Worm (Caenorhabditis elegans) whole organism, L4 larva: ENCODE results near the gene hacl-1.
A peak's percentile ranks its signal among the peaks of the same experiment; 100 is the strongest.

Experiments
- D1046.2 ChIP-seq: fragments of 200-800 bp; sonication (Bioruptor generic); IDR thresholded peaks from 2 replicates; pipeline ENCODE4 v1.3.6; 2022; ENCODE audit warnings: missing genetic modification characterization, missing compliant biosample characterization
- R02D3.7 ChIP-seq: fragments of 150-350 bp; sonication (generic microtip); optimal IDR thresholded peaks from 3 replicates; lab custom pipeline; 2014; ENCODE audit warnings: missing biosample characterization, missing genetic modification characterization
- T20F7.1 ChIP-seq: fragments of 200-800 bp; sonication (Bioruptor generic); optimal IDR thresholded peaks from 2 replicates; lab custom pipeline; 2018; ENCODE audit warnings: mild to moderate bottlenecking, missing genetic modification characterization, missing compliant biosample characterization
- Y75B8A.6 ChIP-seq: fragments of 200-800 bp; sonication (Bioruptor generic); IDR thresholded peaks from 2 replicates; pipeline ENCODE4 v1.3.6; 2022; ENCODE audit warnings: missing genetic modification reagents, missing genetic modification characterization, missing compliant biosample characterization
- ZK546.5 ChIP-seq, 2 experiments: sonication (generic microtip); optimal IDR thresholded peaks; 2 replicates each; lab custom pipeline; 2017; ENCODE audit warnings: missing biosample characterization in 2 of 2, missing genetic modification characterization in 2 of 2
- aly-2 ChIP-seq: sonication (generic microtip); optimal IDR thresholded peaks from 2 replicates; lab custom pipeline; 2018; ENCODE audit warnings: missing biosample characterization, missing genetic modification characterization
- ama-1 ChIP-seq: fragments of 150-350 bp; optimal IDR thresholded peaks from 2 replicates; lab custom pipeline; 2014; ENCODE audit warnings: inconsistent platforms, mixed read lengths
- daf-12 ChIP-seq: fragments of 150-350 bp; optimal IDR thresholded peaks from 2 replicates; lab custom pipeline; 2014; ENCODE audit warnings: missing biosample characterization, missing genetic modification reagents, missing genetic modification characterization
- daf-16 ChIP-seq, 3 experiments: sonication (generic microtip); optimal IDR thresholded peaks; 2 replicates each; lab custom pipeline; 2016 to 2017; ENCODE audit warnings: missing genetic modification characterization in 3 of 3, missing genetic modification reagents in 3 of 3, mild to moderate bottlenecking in 2 of 3, missing compliant biosample characterization in 2 of 3, missing biosample characterization in 1 of 3, moderate library complexity in 1 of 3
- dmd-6 ChIP-seq: fragments of 200-800 bp; sonication (Bioruptor generic); IDR thresholded peaks from 2 replicates; pipeline ENCODE4 v1.3.6; 2022; ENCODE audit warnings: missing genetic modification reagents, missing genetic modification characterization, missing compliant biosample characterization
- dmd-9 ChIP-seq: fragments of 200-800 bp; sonication (Bioruptor generic); IDR thresholded peaks from 2 replicates; pipeline ENCODE4 v1.3.6; 2022; ENCODE audit warnings: missing genetic modification reagents, missing genetic modification characterization, missing compliant biosample characterization
- dve-1 ChIP-seq: sonication (generic microtip); optimal IDR thresholded peaks from 2 replicates; lab custom pipeline; 2017; ENCODE audit warnings: antibody characterized with exemption, mild to moderate bottlenecking, missing genetic modification characterization, missing compliant biosample characterization; ENCODE audit not compliant: insufficient read depth
- fkh-10 ChIP-seq: fragments of 150-350 bp; optimal IDR thresholded peaks from 2 replicates; lab custom pipeline; 2014; ENCODE audit warnings: missing biosample characterization, missing genetic modification reagents, missing genetic modification characterization
- fos-1 ChIP-seq: fragments of 150-350 bp; optimal IDR thresholded peaks from 2 replicates; lab custom pipeline; 2014; ENCODE audit warnings: missing biosample characterization, missing genetic modification characterization
- hif-1 ChIP-seq, 2 experiments: sonication (generic microtip); optimal IDR thresholded peaks; 2 replicates each; lab custom pipeline; 2016 to 2017; ENCODE audit warnings: missing compliant biosample characterization in 2 of 2, missing genetic modification characterization in 2 of 2, missing genetic modification reagents in 2 of 2, missing genotype in 2 of 2, mild to moderate bottlenecking in 1 of 2
- hlh-11 ChIP-seq: fragments of 200-800 bp; sonication (Bioruptor generic); optimal IDR thresholded peaks from 2 replicates; lab custom pipeline; 2018; ENCODE audit warnings: mild to moderate bottlenecking, missing genetic modification characterization, missing compliant biosample characterization
- hlh-30 ChIP-seq: sonication (generic microtip); optimal IDR thresholded peaks from 2 replicates; lab custom pipeline; 2017; ENCODE audit warnings: antibody characterized with exemption, mild to moderate bottlenecking, missing genetic modification characterization, missing compliant biosample characterization; ENCODE audit not compliant: insufficient read depth
- lin-1 ChIP-seq: fragments of 200-800 bp; sonication (Bioruptor generic); IDR thresholded peaks from 2 replicates; pipeline ENCODE4 v1.3.6; 2022; ENCODE audit warnings: missing genetic modification reagents, missing genetic modification characterization, missing compliant biosample characterization
- lin-13 ChIP-seq: fragments of 150-350 bp; optimal IDR thresholded peaks from 2 replicates; lab custom pipeline; 2014; ENCODE audit warnings: missing biosample characterization, missing genetic modification reagents, missing genetic modification characterization
- lin-15B ChIP-seq: fragments of 150-350 bp; sonication (generic microtip); optimal IDR thresholded peaks from 3 replicates; lab custom pipeline; 2014; ENCODE audit warnings: missing biosample characterization, missing genetic modification characterization
- lir-3 ChIP-seq: sonication (generic microtip); optimal IDR thresholded peaks from 2 replicates; lab custom pipeline; 2016; ENCODE audit warnings: mild to moderate bottlenecking, missing genetic modification characterization, missing compliant biosample characterization
- mdl-1 ChIP-seq, 2 experiments: fragments of 150-350 bp in 1 of 2; sonication (generic microtip) in 1 of 2; optimal IDR thresholded peaks; 2 replicates each; lab custom pipeline; 2014 to 2017; ENCODE audit warnings: missing biosample characterization in 2 of 2, missing genetic modification characterization in 2 of 2
- mep-1 ChIP-seq: fragments of 150-350 bp; sonication (generic microtip); optimal IDR thresholded peaks from 3 replicates; lab custom pipeline; 2014; ENCODE audit warnings: missing biosample characterization, missing genetic modification characterization
- mes-2 ChIP-seq: sonication (generic microtip); optimal IDR thresholded peaks from 2 replicates; lab custom pipeline; 2016; ENCODE audit warnings: missing genotype, mild to moderate bottlenecking, missing genetic modification characterization, missing compliant biosample characterization; ENCODE audit not compliant: poor library complexity, severe bottlenecking
- mxl-3 ChIP-seq: fragments of 200-800 bp; sonication (Bioruptor generic); optimal IDR thresholded peaks from 2 replicates; lab custom pipeline; 2018; ENCODE audit warnings: mild to moderate bottlenecking, missing genetic modification characterization, missing compliant biosample characterization
- nhr-11 ChIP-seq: fragments of 150-350 bp; optimal IDR thresholded peaks from 2 replicates; lab custom pipeline; 2014; ENCODE audit warnings: missing biosample characterization, missing genetic modification characterization
- nhr-111 ChIP-seq: fragments of 200-800 bp; sonication (Bioruptor generic); optimal IDR thresholded peaks from 2 replicates; lab custom pipeline; 2018; ENCODE audit warnings: mild to moderate bottlenecking, missing genetic modification characterization, missing compliant biosample characterization
- nhr-25 ChIP-seq: sonication (generic microtip); optimal IDR thresholded peaks from 2 replicates; lab custom pipeline; 2017; ENCODE audit warnings: missing genetic modification characterization, mild to moderate bottlenecking, missing compliant biosample characterization, antibody characterized with exemption, moderate library complexity, borderline replicate concordance; ENCODE audit not compliant: insufficient read depth
- nhr-28 ChIP-seq: fragments of 150-350 bp; optimal IDR thresholded peaks from 2 replicates; lab custom pipeline; 2014; ENCODE audit warnings: missing biosample characterization, missing genetic modification characterization
- nhr-41 ChIP-seq: fragments of 200-800 bp; sonication (Bioruptor generic); IDR thresholded peaks from 2 replicates; pipeline ENCODE4 v1.3.6; 2022; ENCODE audit warnings: missing genetic modification reagents, missing genetic modification characterization, missing compliant biosample characterization
- nhr-77 ChIP-seq: fragments of 150-350 bp; optimal IDR thresholded peaks from 2 replicates; lab custom pipeline; 2014; ENCODE audit warnings: missing biosample characterization, missing genetic modification characterization
- php-3 ChIP-seq: fragments of 200-800 bp; sonication (Bioruptor generic); IDR thresholded peaks from 2 replicates; pipeline ENCODE4 v1.3.6; 2022; ENCODE audit warnings: missing genetic modification reagents, missing genetic modification characterization, missing compliant biosample characterization
- pqm-1 ChIP-seq: sonication (generic microtip); optimal IDR thresholded peaks from 2 replicates; lab custom pipeline; 2017; ENCODE audit warnings: missing biosample characterization, missing genetic modification characterization
- rbr-2 ChIP-seq: sonication (generic microtip); optimal IDR thresholded peaks from 2 replicates; lab custom pipeline; 2016; ENCODE audit warnings: missing genotype, missing genetic modification characterization, missing compliant biosample characterization
- saeg-2 ChIP-seq: fragments of 200-800 bp; sonication (Bioruptor generic); IDR thresholded peaks from 2 replicates; pipeline ENCODE4 v1.3.6; 2022; ENCODE audit warnings: missing genetic modification reagents, missing genetic modification characterization, missing compliant biosample characterization
- sdz-12 ChIP-seq: fragments of 200-800 bp; sonication (Bioruptor generic); optimal IDR thresholded peaks from 2 replicates; lab custom pipeline; 2018; ENCODE audit warnings: mild to moderate bottlenecking, missing genetic modification characterization, missing compliant biosample characterization
- snpc-1.2 ChIP-seq: fragments of 200-800 bp; sonication (Bioruptor generic); IDR thresholded peaks from 2 replicates; pipeline ENCODE4 v1.3.6; 2022; ENCODE audit warnings: missing genetic modification reagents, missing genetic modification characterization, missing compliant biosample characterization
- unc-62 ChIP-seq, 3 experiments: fragments of 150-350 bp in 1 of 3; sonication (generic microtip); optimal IDR thresholded peaks in 2 of 3; peaks in 1 of 3; 1 replicate in 1 of 3; 2 replicates in 2 of 3; lab custom pipeline; 2014 to 2017; ENCODE audit warnings: missing biosample characterization in 3 of 3, missing genetic modification characterization in 3 of 3, missing genetic modification reagents in 3 of 3, missing genotype in 1 of 3
- vab-7 ChIP-seq: fragments of 200-800 bp; sonication (Bioruptor generic); IDR thresholded peaks from 2 replicates; pipeline ENCODE4 v1.3.6; 2022; ENCODE audit warnings: missing genetic modification reagents, missing genetic modification characterization, missing compliant biosample characterization

hacl-1 gene

ce11 chrII:11472542-11472941 is 20.2 kb downstream of the hacl-1 start (continued):
- TF ChIP-seq ZK546.5 (tag; optimal IDR thresholded peaks at IDR 0.05; lab: Kevin White, UChicago) = no peak
- TF ChIP-seq, all 104 proteins: peak for 16

- TF ChIP-seq nhr-11 (no peak), vab-7 (GFP tag; lab: Robert Waterston, UW) (no peak), rbr-2 (no peak), fkh-10 (GFP tag; lab: Kevin White, UChicago) (no peak), mdl-1 (tag; optimal IDR thresholded peaks at IDR 0.05; lab: Kevin White, UChicago) (no peak), nhr-111 (GFP tag; lab: Kevin White, UChicago) (no peak), D1046.2 (GFP tag; lab: Robert Waterston, UW) (no peak), snpc-1.2 (GFP tag; lab: Robert Waterston, UW) (no peak), aly-2 (tag; lab: Kevin White, UChicago) (no peak), daf-12 (no peak), mxl-3 (GFP tag; lab: Kevin White, UChicago) (no peak), sdz-12 (GFP tag; lab: Kevin White, UChicago) (no peak), nhr-25 (no peak), hif-1 (tag; optimal IDR thresholded peaks at IDR 0.05; lab: Kevin White, UChicago) (no peak), R02D3.7 (tag; lab: Kevin White, UChicago) (no peak), lin-15B (tag; lab: Kevin White, UChicago) (no peak), dmd-9 (GFP tag; lab: Robert Waterston, UW) (no peak), unc-62 (GFP tag; optimal IDR thresholded peaks at IDR 0.05 in 1 of 2; lab: Kevin White, UChicago) (no peak), unc-62 (tag; optimal IDR thresholded peaks at IDR 0.05; lab: Kevin White, UChicago) (no peak), nhr-77 (tag; lab: Kevin White, UChicago) (no peak), Y75B8A.6 (no peak)
Measured at ce11 chrII:11471916-11472315, 20.8 kb downstream of the hacl-1 start, which contains the start of gene mfn-1. mfn-1 (minus strand) TSS chrII:11472016.

DNA sequence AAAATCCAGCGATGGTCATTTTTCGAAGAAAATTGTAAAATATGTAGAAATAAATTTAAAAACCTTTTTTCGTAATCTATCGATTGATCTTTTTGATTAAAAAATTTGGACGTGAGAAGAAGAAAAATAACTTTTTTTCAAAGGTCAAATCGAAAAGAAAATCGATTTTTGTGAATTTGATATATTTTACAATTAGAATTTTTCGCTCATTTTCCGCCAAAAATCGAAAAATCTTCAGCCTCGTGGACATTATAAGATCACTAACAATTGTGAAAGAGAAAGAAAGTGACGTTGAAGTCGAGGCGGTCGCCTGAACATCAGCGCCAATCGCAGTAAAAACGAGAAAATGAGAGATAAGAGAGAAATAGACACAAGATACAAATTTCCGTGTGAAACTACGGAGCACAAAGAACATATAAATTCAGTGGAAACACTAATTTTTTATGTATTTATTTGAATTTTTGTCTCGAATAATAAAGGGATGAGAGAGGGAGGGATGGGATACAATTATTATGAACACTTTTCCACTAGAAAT is 23.1 kb downstream of the hacl-1 start, which contains the start of gene cisd-1:
TSS of gene cisd-1 (minus strand) at position 51 of the 535 bp plus-strand sequence.
- TF ChIP-seq saeg-2 (GFP tag; lab: Robert Waterston, UW) (no peak), D1046.2 (GFP tag; lab: Robert Waterston, UW) (no peak), mdl-1 (tag; optimal IDR thresholded peaks at IDR 0.05; lab: Kevin White, UChicago) (peak in 1 of 2 experiments; percentile 12), hlh-30 (peak; percentile 13), lin-13 (GFP tag; lab: Kevin White, UChicago) (no peak), php-3 (GFP tag; lab: Robert Waterston, UW) (no peak), T20F7.1 (GFP tag; lab: Kevin White, UChicago) (peak; percentile 26), lir-3 (tag; lab: Kevin White, UChicago) (no peak), hif-1 (tag; optimal IDR thresholded peaks at IDR 0.05; lab: Kevin White, UChicago) (peak in 1 of 2 experiments; percentile 49), dmd-6 (GFP tag; lab: Robert Waterston, UW) (peak; percentile 33; the same call in 1 of the 2 replicates), nhr-41 (no peak), fos-1 (tag; lab: Kevin White, UChicago) (no peak), nhr-77 (tag; lab: Kevin White, UChicago) (peak; percentile 2), lin-1 (GFP tag; lab: Robert Waterston, UW) (no peak), nhr-28 (tag; lab: Kevin White, UChicago) (peak; percentile 98), mep-1 (tag; lab: Kevin White, UChicago) (peak; percentile 62), daf-16 (GFP tag; optimal IDR thresholded peaks at IDR 0.05; lab: Kevin White, UChicago) (no peak), daf-16 (tag; optimal IDR thresholded peaks at IDR 0.05; lab: Kevin White, UChicago) (peak; percentile 28), mes-2 (peak; percentile 11), pqm-1 (peak; percentile 45), dve-1 (peak; percentile 7), mxl-3 (GFP tag; lab: Kevin White, UChicago) (peak; percentile 49), hlh-11 (tag; lab: Kevin White, UChicago) (peak; percentile 53), ama-1 (lab: Kevin White, UChicago) (peak; percentile 28)
